Worm (Caenorhabditis elegans): ENCODE data around the gene C04G6.13.

DNA sequence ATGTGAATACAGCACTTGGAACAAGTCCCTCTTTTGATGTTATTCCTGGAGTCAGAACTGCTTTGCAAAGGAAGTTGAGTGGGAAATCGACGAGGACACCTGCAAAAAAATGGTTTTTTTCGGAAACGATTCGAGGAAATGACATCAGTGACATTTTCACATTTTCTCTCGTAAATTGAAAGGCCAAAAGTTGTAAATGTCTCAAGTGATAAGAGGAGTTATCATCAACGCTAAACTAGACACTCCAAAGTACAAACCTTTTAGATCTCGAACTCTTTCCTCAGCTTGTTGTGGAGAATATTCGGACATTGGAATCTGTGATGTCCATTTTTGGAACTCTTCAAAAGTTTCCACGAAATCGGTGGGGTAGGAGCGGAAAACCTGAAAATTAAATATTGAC lies 9.8 kb upstream of the C04G6.13 start:
- no peak for TF ChIP-seq nhr-76 (tag; optimal IDR thresholded peaks at IDR 0.05)
- no peak for TF ChIP-seq lin-13 (GFP tag; optimal IDR thresholded peaks at IDR 0.05)
